Fruit fly (Drosophila melanogaster) whole organism, embryonic: ENCODE results near the gene CG34427.

Experiments
- Bgb ChIP-seq: fragments of 200-800 bp; sonication (Bioruptor generic); IDR thresholded peaks from 2 replicates; pipeline ENCODE4 v1.3.6; 2022; ENCODE audit warnings: missing biosample characterization, missing genetic modification characterization; ENCODE audit not compliant: partially characterized antibody
- CG1024 ChIP-seq: fragments of 200-800 bp; sonication (Bioruptor generic); IDR thresholded peaks from 2 replicates; pipeline ENCODE4 v1.3.6; 2022; ENCODE audit warnings: missing biosample characterization, missing genetic modification characterization
- CG10462 ChIP-seq: fragments of 200-800 bp; sonication (Bioruptor generic); optimal IDR thresholded peaks from 2 replicates; lab custom pipeline; 2016; ENCODE audit warnings: missing biosample characterization, missing genetic modification characterization
- CG10979 ChIP-seq: fragments of 200-800 bp; sonication (Bioruptor generic); optimal IDR thresholded peaks from 2 replicates; lab custom pipeline; 2018; ENCODE audit warnings: missing biosample characterization, mild to moderate bottlenecking, missing genetic modification characterization, moderate library complexity
- CG11456 ChIP-seq: fragments of 200-800 bp; sonication (Bioruptor generic); IDR thresholded peaks from 3 replicates; pipeline ENCODE4 v1.3.6; 2022; ENCODE audit warnings: missing biosample characterization, missing genetic modification characterization
- CG11723 ChIP-seq: fragments of 200-800 bp; sonication (Bioruptor generic); optimal IDR thresholded peaks from 2 replicates; lab custom pipeline; 2017; ENCODE audit warnings: missing biosample characterization, mild to moderate bottlenecking, missing genetic modification characterization
- CG1233 ChIP-seq: fragments of 200-800 bp; sonication (Bioruptor generic); optimal IDR thresholded peaks from 4 replicates; lab custom pipeline; 2018; ENCODE audit warnings: missing biosample characterization, mild to moderate bottlenecking, missing genetic modification characterization
- CG12391 ChIP-seq: fragments of 200-800 bp; sonication (Bioruptor generic); optimal IDR thresholded peaks from 3 replicates; lab custom pipeline; 2018; ENCODE audit warnings: missing biosample characterization, mild to moderate bottlenecking, missing genetic modification characterization, moderate library complexity
- CG13894 ChIP-seq: fragments of 200-800 bp; sonication (Bioruptor generic); optimal IDR thresholded peaks from 3 replicates; lab custom pipeline; 2018; ENCODE audit warnings: missing biosample characterization, mild to moderate bottlenecking, missing genetic modification characterization, moderate library complexity
- CG1603 ChIP-seq: fragments of 200-800 bp; sonication (Bioruptor generic); optimal IDR thresholded peaks from 2 replicates; lab custom pipeline; 2019; ENCODE audit warnings: missing biosample characterization, mild to moderate bottlenecking, missing genetic modification characterization, moderate library complexity
- CG16863 ChIP-seq: fragments of 200-800 bp; sonication (Bioruptor generic); optimal IDR thresholded peaks from 3 replicates; lab custom pipeline; 2016; ENCODE audit warnings: missing biosample characterization, missing genetic modification characterization
- CG17328 ChIP-seq: fragments of 200-800 bp; sonication (Bioruptor generic); IDR thresholded peaks from 2 replicates; pipeline ENCODE4 v1.3.6; 2022; ENCODE audit warnings: missing biosample characterization, missing genetic modification characterization
- CG17361 ChIP-seq: fragments of 200-800 bp; sonication (Bioruptor generic); IDR thresholded peaks from 3 replicates; pipeline ENCODE4 v1.3.6; 2022; ENCODE audit warnings: missing biosample characterization, missing genetic modification characterization
- CG18764 ChIP-seq: fragments of 200-800 bp; sonication (Bioruptor generic); optimal IDR thresholded peaks from 3 replicates; lab custom pipeline; 2016; ENCODE audit warnings: missing biosample characterization, missing genetic modification characterization
- CG2129 ChIP-seq: fragments of 200-800 bp; sonication (Bioruptor generic); IDR thresholded peaks from 2 replicates; pipeline ENCODE4 v1.3.6; 2022; ENCODE audit warnings: missing biosample characterization, missing genetic modification characterization; ENCODE audit not compliant: partially characterized antibody
- CG30403 ChIP-seq: fragments of 200-800 bp; sonication (Bioruptor generic); optimal IDR thresholded peaks from 3 replicates; lab custom pipeline; 2016; ENCODE audit warnings: missing biosample characterization, missing genetic modification characterization
- CG30431 ChIP-seq: fragments of 200-800 bp; sonication (Bioruptor generic); optimal IDR thresholded peaks from 2 replicates; lab custom pipeline; 2017; ENCODE audit warnings: missing biosample characterization, missing genetic modification characterization
- CG6654 ChIP-seq: fragments of 200-800 bp; sonication (Bioruptor generic); optimal IDR thresholded peaks from 2 replicates; lab custom pipeline; 2017; ENCODE audit warnings: missing biosample characterization, mild to moderate bottlenecking, missing genetic modification characterization
- CG7372 ChIP-seq: fragments of 200-800 bp; sonication (Bioruptor generic); IDR thresholded peaks from 2 replicates; pipeline ENCODE4 v1.3.6; 2022; ENCODE audit warnings: missing biosample characterization, missing genetic modification characterization
- CG9609 ChIP-seq: fragments of 200-800 bp; sonication (Bioruptor generic); optimal IDR thresholded peaks from 3 replicates; lab custom pipeline; 2016; ENCODE audit warnings: missing biosample characterization, missing genetic modification characterization
- Dad ChIP-seq: fragments of 200-800 bp; sonication (Bioruptor generic); optimal IDR thresholded peaks from 3 replicates; lab custom pipeline; 2016; ENCODE audit warnings: missing biosample characterization, missing genetic modification characterization
- E2f2 ChIP-seq: fragments of 200-800 bp; sonication (Bioruptor generic); IDR thresholded peaks from 2 replicates; pipeline ENCODE4 v1.3.6; 2022; ENCODE audit warnings: missing biosample characterization, missing genetic modification characterization
- GATAe ChIP-seq: fragments of 200-800 bp; sonication (Bioruptor generic); conservative IDR thresholded peaks from 2 replicates; pipeline ENCODE4 v1.3.6; 2022; ENCODE audit warnings: missing biosample characterization, missing genetic modification characterization
- HmgD ChIP-seq: fragments of 200-800 bp; sonication (Bioruptor generic); optimal IDR thresholded peaks from 3 replicates; lab custom pipeline; 2016; ENCODE audit warnings: missing biosample characterization, missing genetic modification characterization
- Hr3 ChIP-seq: fragments of 200-800 bp; sonication (Bioruptor generic); optimal IDR thresholded peaks from 3 replicates; lab custom pipeline; 2016; ENCODE audit warnings: missing biosample characterization, missing genetic modification characterization
- Hr78 ChIP-seq, 2 experiments: fragments of 200-800 bp in 1 of 2; fragments of >200 bp in 1 of 2; sonication (Bioruptor generic) in 1 of 2; optimal IDR thresholded peaks; 2 replicates each; lab custom pipeline; 2017 to 2019; ENCODE audit warnings: missing biosample characterization in 2 of 2, missing genetic modification characterization in 2 of 2, mild to moderate bottlenecking in 1 of 2, moderate library complexity in 1 of 2
- Mad ChIP-seq: fragments of 200-800 bp; sonication (Bioruptor generic); optimal IDR thresholded peaks from 2 replicates; lab custom pipeline; 2016; ENCODE audit warnings: missing biosample characterization, missing genetic modification characterization
- Mrtf ChIP-seq: fragments of 200-800 bp; sonication (Bioruptor generic); IDR thresholded peaks from 3 replicates; pipeline ENCODE4 v1.3.6; 2022; ENCODE audit warnings: missing biosample characterization, missing genetic modification characterization
- NC2α ChIP-seq: fragments of 200-800 bp; sonication (Bioruptor generic); optimal IDR thresholded peaks from 2 replicates; lab custom pipeline; 2016; ENCODE audit warnings: missing biosample characterization, missing genetic modification characterization
- NC2β ChIP-seq: fragments of 200-800 bp; sonication (Bioruptor generic); optimal IDR thresholded peaks from 2 replicates; lab custom pipeline; 2016; ENCODE audit warnings: missing biosample characterization, missing genetic modification characterization
- Scr ChIP-seq: fragments of 200-800 bp; sonication (Bioruptor generic); IDR thresholded peaks from 2 replicates; pipeline ENCODE4 v1.3.6; 2022; ENCODE audit warnings: missing biosample characterization, missing genetic modification characterization; ENCODE audit not compliant: partially characterized antibody
- Side ChIP-seq: fragments of 200-800 bp; sonication (Bioruptor generic); optimal IDR thresholded peaks from 2 replicates; lab custom pipeline; 2016; ENCODE audit warnings: missing biosample characterization, missing genetic modification characterization
- Sox100B ChIP-seq: fragments of 200-800 bp; sonication (Bioruptor generic); optimal IDR thresholded peaks from 3 replicates; lab custom pipeline; 2018; ENCODE audit warnings: missing biosample characterization, mild to moderate bottlenecking, missing genetic modification characterization
- Tbp ChIP-seq: fragments of >200 bp; optimal IDR thresholded peaks from 2 replicates; lab custom pipeline; 2018; ENCODE audit warnings: missing biosample characterization, missing genetic modification characterization
- YL-1 ChIP-seq: fragments of 200-800 bp; sonication (Bioruptor generic); optimal IDR thresholded peaks from 3 replicates; lab custom pipeline; 2017; ENCODE audit warnings: missing biosample characterization, mild to moderate bottlenecking, missing genetic modification characterization
- bbx ChIP-seq: fragments of 200-800 bp; sonication (Bioruptor generic); IDR thresholded peaks from 2 replicates; pipeline ENCODE4 v1.3.6; 2022; ENCODE audit warnings: missing biosample characterization, missing genetic modification characterization; ENCODE audit not compliant: partially characterized antibody
- bsh ChIP-seq, 2 experiments: fragments of 200-800 bp; sonication (Bioruptor generic); optimal IDR thresholded peaks; 2 replicates each; lab custom pipeline; 2017 to 2018; ENCODE audit warnings: mild to moderate bottlenecking in 2 of 2, missing biosample characterization in 2 of 2, missing genetic modification characterization in 2 of 2, moderate library complexity in 1 of 2
- ems ChIP-seq: fragments of 200-800 bp; sonication (Bioruptor generic); optimal IDR thresholded peaks from 3 replicates; lab custom pipeline; 2016; ENCODE audit warnings: missing biosample characterization, missing genetic modification characterization
- eyg ChIP-seq: fragments of 200-800 bp; sonication (Bioruptor generic); optimal IDR thresholded peaks from 3 replicates; lab custom pipeline; 2016; ENCODE audit warnings: missing biosample characterization, missing genetic modification characterization
- fu2 ChIP-seq: fragments of 200-800 bp; sonication (Bioruptor generic); optimal IDR thresholded peaks from 2 replicates; lab custom pipeline; 2016; ENCODE audit warnings: missing biosample characterization, missing genetic modification characterization
- ind ChIP-seq: fragments of 200-800 bp; sonication (Bioruptor generic); optimal IDR thresholded peaks from 3 replicates; lab custom pipeline; 2016; ENCODE audit warnings: missing biosample characterization, missing genetic modification characterization
- lola ChIP-seq, 3 experiments: fragments of >200 bp in 2 of 3; fragments of 200-800 bp in 1 of 3; sonication (Bioruptor generic) in 1 of 3; optimal IDR thresholded peaks; 2 replicates each; lab custom pipeline; 2017 to 2019; ENCODE audit warnings: missing biosample characterization in 3 of 3, missing genetic modification characterization in 3 of 3, mild to moderate bottlenecking in 1 of 3, moderate library complexity in 1 of 3
- lov ChIP-seq, 2 experiments: fragments of 200-800 bp in 1 of 2; fragments of >200 bp in 1 of 2; sonication (Bioruptor generic) in 1 of 2; IDR thresholded peaks in 1 of 2; optimal IDR thresholded peaks in 1 of 2; 2 replicates in 1 of 2; 3 replicates in 1 of 2; pipeline versions ENCODE4 v1.3.6 to Lab custom; 2017 to 2022; ENCODE audit warnings: missing biosample characterization in 1 of 2, missing genetic modification characterization in 1 of 2
- mam ChIP-seq: fragments of 200-800 bp; sonication (Bioruptor generic); optimal IDR thresholded peaks from 3 replicates; lab custom pipeline; 2016; ENCODE audit warnings: missing biosample characterization, missing genetic modification characterization
- sim ChIP-seq: fragments of 200-800 bp; sonication (Bioruptor generic); IDR thresholded peaks from 2 replicates; pipeline ENCODE4 v1.3.6; 2022; ENCODE audit warnings: missing biosample characterization, missing genetic modification characterization
- slp2 ChIP-seq: fragments of 200-800 bp; sonication (Bioruptor generic); optimal IDR thresholded peaks from 2 replicates; lab custom pipeline; 2016; ENCODE audit warnings: missing biosample characterization, missing genetic modification characterization
- stwl ChIP-seq: fragments of 200-800 bp; sonication (Bioruptor generic); optimal IDR thresholded peaks from 3 replicates; lab custom pipeline; 2018; ENCODE audit warnings: missing biosample characterization, mild to moderate bottlenecking, missing genetic modification characterization, moderate library complexity
- wor ChIP-seq: fragments of 200-800 bp; sonication (Bioruptor generic); IDR thresholded peaks from 2 replicates; pipeline ENCODE4 v1.3.6; 2022; ENCODE audit warnings: missing biosample characterization, missing genetic modification characterization

The CG34427 gene

DNA sequence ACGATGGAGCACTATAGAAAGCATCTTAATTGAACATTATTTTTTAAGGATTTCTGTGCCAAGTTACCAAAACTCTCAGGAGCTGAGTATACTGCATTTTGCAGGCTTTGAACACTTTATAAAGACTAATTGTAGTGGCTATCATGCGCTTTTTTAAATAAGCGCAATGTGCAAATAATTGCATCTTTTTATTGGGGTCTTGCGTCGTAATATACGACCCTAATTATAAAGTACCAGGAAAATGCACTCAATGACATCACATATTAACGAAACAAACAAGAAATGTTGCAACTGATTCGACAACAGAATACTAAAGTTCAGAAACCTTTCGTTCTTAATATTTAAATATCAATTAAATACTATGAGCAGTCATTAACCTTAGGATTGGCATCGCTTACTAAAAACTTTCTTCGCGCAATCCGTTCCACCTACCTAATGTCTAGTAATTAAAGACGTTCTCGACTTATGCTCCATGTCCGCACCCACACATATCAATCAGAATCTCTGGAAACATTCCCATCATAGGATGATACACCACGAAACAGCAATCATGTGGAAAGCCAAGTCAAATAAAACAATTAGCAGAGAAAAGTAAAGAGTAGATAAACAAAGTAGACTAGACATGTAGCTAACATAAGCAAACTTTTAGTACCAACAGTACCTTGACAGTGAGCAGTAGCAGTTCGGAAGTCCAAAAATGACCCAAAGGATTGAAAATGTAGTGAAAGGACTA lies at the start of gene CG34427, which contains the start of gene CG32023:
TSS of gene CG34427 (plus strand) at position 683 of the 733 bp plus-strand sequence.
TSS of gene CG32023 (minus strand) at position 101 of the 733 bp plus-strand sequence.
- no peak for TF ChIP-seq CG18764 (GFP tag; lab: Kevin White, UChicago)
- TF ChIP-seq Hr3 (GFP tag; lab: Kevin White, UChicago) = no peak
- no peak for TF ChIP-seq CG11456 (GFP tag; lab: Robert Waterston, UW)
- TF ChIP-seq wor (GFP tag; lab: Robert Waterston, UW) = no peak
- TF ChIP-seq Tbp (GFP tag; lab: Kevin White, UChicago) = no peak
- TF ChIP-seq CG7372 (GFP tag; lab: Robert Waterston, UW) = no peak
- no peak for TF ChIP-seq fu2 (GFP tag; lab: Kevin White, UChicago)
- TF ChIP-seq Side = no peak
- TF ChIP-seq NC2α (GFP tag; lab: Kevin White, UChicago) = no peak
- TF ChIP-seq Hr78 (GFP tag; optimal IDR thresholded peaks at IDR 0.05; lab: Kevin White, UChicago) = no peak
- TF ChIP-seq ems (GFP tag; lab: Kevin White, UChicago) = no peak
- no peak for TF ChIP-seq lov (optimal IDR thresholded peaks at IDR 0.05; lab: Kevin White, UChicago)
- no peak for TF ChIP-seq lov (GFP tag; IDR thresholded peaks at IDR 0.05; lab: Robert Waterston, UW)
- no peak for TF ChIP-seq CG30403
- TF ChIP-seq stwl (tag; lab: Kevin White, UChicago) = no peak
- no peak for TF ChIP-seq bbx
- TF ChIP-seq mam = no peak
- TF ChIP-seq lola (GFP tag; optimal IDR thresholded peaks at IDR 0.05; lab: Kevin White, UChicago) = no peak
- no peak for TF ChIP-seq CG13894 (tag; lab: Kevin White, UChicago)
- no peak for TF ChIP-seq CG2129 (GFP tag; lab: Robert Waterston, UW)

DNA sequence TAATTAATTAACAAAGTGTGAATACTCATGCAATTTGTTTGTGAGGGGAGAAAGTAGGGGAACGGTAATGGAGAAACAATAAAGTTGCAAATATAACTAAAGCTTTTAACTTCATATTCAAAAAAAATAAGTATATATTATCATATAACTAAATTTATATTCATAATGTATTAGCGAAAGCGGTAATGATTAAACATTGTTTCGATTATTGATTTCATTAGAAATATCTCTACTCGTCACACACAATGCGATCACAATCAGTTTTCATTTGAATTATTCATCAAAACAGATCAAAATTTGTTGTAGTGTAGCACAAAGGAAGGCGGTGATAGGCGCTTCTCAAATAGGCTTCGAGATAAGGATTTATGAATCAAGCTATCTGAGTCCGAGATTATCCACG lies 48.9 kb upstream of the CG34427 start, which contains the start of gene CG6576:
TSS of gene CG6576 (plus strand) at position 301 of the 400 bp plus-strand sequence.
- no peak for TF ChIP-seq Mad
- no peak for TF ChIP-seq GATAe
- TF ChIP-seq CG6654 (GFP tag; lab: Kevin White, UChicago) = no peak
- TF ChIP-seq Scr (GFP tag; lab: Robert Waterston, UW) = no peak
- TF ChIP-seq YL-1 (GFP tag; lab: Kevin White, UChicago) = no peak
- no peak for TF ChIP-seq HmgD (GFP tag; lab: Kevin White, UChicago)
- TF ChIP-seq Sox100B (GFP tag; lab: Kevin White, UChicago) = no peak
- no peak for TF ChIP-seq CG10462 (GFP tag; lab: Kevin White, UChicago)
- TF ChIP-seq CG12391 (tag; lab: Kevin White, UChicago) = no peak
- no peak for TF ChIP-seq Mrtf
- TF ChIP-seq E2f2 (GFP tag; lab: Robert Waterston, UW) = no peak
- no peak for TF ChIP-seq CG10979
- no peak for TF ChIP-seq Dad (GFP tag; lab: Kevin White, UChicago)
- no peak for TF ChIP-seq CG1024 (GFP tag; lab: Robert Waterston, UW)
- TF ChIP-seq NC2β = no peak
- TF ChIP-seq CG30431 = no peak

DNA sequence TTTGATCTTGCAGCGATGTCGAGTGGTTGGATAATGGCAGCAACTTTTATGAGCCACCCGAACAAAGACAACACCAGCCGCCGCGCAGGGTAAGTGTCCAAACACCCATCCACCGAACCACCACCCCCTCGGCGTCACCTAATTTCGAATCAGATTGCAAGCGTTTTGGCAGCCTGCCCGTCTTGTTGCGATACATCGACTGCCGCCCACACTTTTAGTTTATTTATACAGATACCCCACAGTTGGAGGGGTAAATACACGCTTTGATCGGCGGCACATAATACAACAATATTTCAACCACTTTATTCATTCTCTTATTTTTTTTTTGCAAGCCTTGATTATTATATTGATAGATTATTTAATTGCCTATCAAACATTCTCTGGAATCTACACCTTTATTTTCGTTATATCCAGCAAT lies 41.5 kb upstream of the CG34427 start:
- TF ChIP-seq ind (GFP tag; lab: Kevin White, UChicago) = no peak
- TF ChIP-seq slp2 (GFP tag; lab: Kevin White, UChicago) = no peak
- no peak for TF ChIP-seq CG11723 (GFP tag; lab: Kevin White, UChicago)
- peak; percentile 34; the same call in 1 of the 2 replicates for TF ChIP-seq Bgb (GFP tag; lab: Robert Waterston, UW)
- TF ChIP-seq CG17361 = peak; percentile 54; the same call in 1 of the 3 replicates
- peak in 1 of 2 experiments; percentile 46 for TF ChIP-seq bsh (GFP tag; optimal IDR thresholded peaks at IDR 0.05; lab: Kevin White, UChicago)
- no peak for TF ChIP-seq CG1233 (GFP tag; lab: Kevin White, UChicago)
- TF ChIP-seq eyg (GFP tag; lab: Kevin White, UChicago) = no peak
- TF ChIP-seq sim (GFP tag; lab: Robert Waterston, UW) = no peak
- TF ChIP-seq CG17328 (GFP tag; lab: Robert Waterston, UW) = 0 out of 2 replicates have a peak, but pooled peaks have one; percentile 46
- TF ChIP-seq CG30403 = peak; percentile 45
- peak; percentile 16 for TF ChIP-seq CG9609 (GFP tag; lab: Kevin White, UChicago)
- peak; percentile 24 for TF ChIP-seq CG16863
- TF ChIP-seq CG1603 (tag; lab: Kevin White, UChicago) = peak; percentile 21
